Worm (Caenorhabditis elegans) whole organism, early embryonic: Measurements from ENCODE around the gene Y50D4A.10.

Source experiments
- B0310.2 ChIP-seq: sonication (generic microtip); optimal IDR thresholded peaks from 2 replicates; lab custom pipeline; 2016; ENCODE audit warnings: mild to moderate bottlenecking, missing genetic modification characterization, missing compliant biosample characterization
- F13C5.2 ChIP-seq: sonication (generic microtip); optimal IDR thresholded peaks from 2 replicates; lab custom pipeline; 2017; ENCODE audit warnings: mild to moderate bottlenecking, missing genetic modification characterization, inconsistent platforms, missing compliant biosample characterization
- aly-1 ChIP-seq: sonication (generic microtip); optimal IDR thresholded peaks from 2 replicates; lab custom pipeline; 2016; ENCODE audit warnings: missing genetic modification characterization, missing compliant biosample characterization
- ama-1 ChIP-seq: fragments of 150-350 bp; optimal IDR thresholded peaks from 2 replicates; lab custom pipeline; 2014
- flt-1 ChIP-seq: fragments of 200-800 bp; sonication (Bioruptor generic); IDR thresholded peaks from 2 replicates; pipeline ENCODE4 v1.3.6; 2022; ENCODE audit warnings: missing genetic modification characterization, missing compliant biosample characterization
- tbx-37 ChIP-seq: fragments of 200-800 bp; sonication (Bioruptor generic); conservative IDR thresholded peaks from 2 replicates; pipeline ENCODE4 v1.3.6; 2022; ENCODE audit warnings: missing genetic modification reagents, missing genetic modification characterization, missing compliant biosample characterization

DNA sequence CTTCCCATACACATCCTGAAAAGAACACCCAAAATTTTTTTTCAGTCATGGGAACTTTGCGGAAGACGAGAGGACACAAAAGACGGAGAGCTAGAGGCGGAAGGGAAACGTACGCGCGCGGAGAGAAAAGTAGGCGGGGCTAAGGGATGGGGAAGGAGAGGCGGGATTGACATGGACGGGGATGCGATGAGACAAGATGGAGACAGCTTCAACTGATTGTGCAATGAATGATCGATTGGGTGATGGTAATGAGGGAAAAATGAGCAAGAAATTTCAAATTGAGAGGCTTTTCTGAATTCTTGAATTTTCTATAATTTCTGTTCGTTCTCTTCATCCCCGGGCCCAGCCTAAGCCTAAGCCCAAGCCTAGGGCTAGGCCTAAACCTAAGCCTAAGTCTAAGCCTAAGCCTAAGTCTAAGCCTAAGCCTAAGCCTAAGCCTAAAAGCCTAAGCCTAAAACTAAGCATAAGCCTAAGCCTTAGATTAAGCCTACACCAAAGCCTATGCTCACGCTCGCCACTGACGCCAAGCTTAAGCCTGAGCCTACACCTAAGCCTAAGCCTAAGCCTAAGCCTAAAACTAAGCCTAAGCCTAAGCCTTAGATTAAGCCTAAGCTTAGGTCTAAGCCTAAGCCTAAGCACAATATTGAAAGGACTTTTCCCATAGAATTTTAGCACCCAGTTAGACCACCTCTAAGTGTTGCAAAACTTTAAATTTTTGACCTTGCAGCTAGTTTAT lies 16.1 kb upstream of the Y50D4A.10 start:
- no peak for TF ChIP-seq aly-1 (tag; lab: Kevin White, UChicago)
- TF ChIP-seq B0310.2 (tag; lab: Kevin White, UChicago): no peak
- TF ChIP-seq ama-1: no peak
- no peak for TF ChIP-seq flt-1 (GFP tag; lab: Robert Waterston, UW)
- TF ChIP-seq tbx-37 (GFP tag; lab: Robert Waterston, UW): no peak
- TF ChIP-seq F13C5.2 (tag; lab: Kevin White, UChicago): no peak
